Worm (Caenorhabditis elegans) whole organism, L2 larva: Measurements from ENCODE around the gene R02D5.10.
"Not testable (repeated sequence)": the region's sequence is repeated elsewhere in the genome, so short reads cannot be mapped to it uniquely, and the experiment has no call there.

Experiments used
- C34F6.9 ChIP-seq: fragments of 150-350 bp; optimal IDR thresholded peaks from 2 replicates; lab custom pipeline; 2014; ENCODE audit warnings: missing biosample characterization, missing genetic modification characterization
- F13H6.1 ChIP-seq: sonication (generic microtip); optimal IDR thresholded peaks from 2 replicates; lab custom pipeline; 2016; ENCODE audit warnings: missing genetic modification characterization, missing compliant biosample characterization
- Y55F3AM.14 ChIP-seq: fragments of 200-800 bp; sonication (Bioruptor generic); optimal IDR thresholded peaks from 2 replicates; lab custom pipeline; 2018; ENCODE audit warnings: mild to moderate bottlenecking, missing genetic modification characterization, missing compliant biosample characterization
- alr-1 ChIP-seq: fragments of 150-350 bp; optimal IDR thresholded peaks from 2 replicates; lab custom pipeline; 2014; ENCODE audit warnings: missing biosample characterization, missing genetic modification characterization
- ama-1 ChIP-seq: fragments of 150-350 bp; optimal IDR thresholded peaks from 2 replicates; lab custom pipeline; 2018; ENCODE audit warnings: inconsistent platforms
- blmp-1 ChIP-seq: sonication (generic microtip); optimal IDR thresholded peaks from 2 replicates; lab custom pipeline; 2017; ENCODE audit warnings: missing genetic modification characterization, mild to moderate bottlenecking, missing compliant biosample characterization, antibody characterized with exemption, moderate library complexity; ENCODE audit not compliant: insufficient read depth
- ceh-16 ChIP-seq: fragments of 150-350 bp; optimal IDR thresholded peaks from 2 replicates; lab custom pipeline; 2014; ENCODE audit warnings: missing biosample characterization, missing genetic modification characterization
- crh-2 ChIP-seq: sonication (generic microtip); optimal IDR thresholded peaks from 2 replicates; lab custom pipeline; 2017; ENCODE audit warnings: missing biosample characterization, missing genetic modification characterization
- egl-27 ChIP-seq: sonication (generic microtip); optimal IDR thresholded peaks from 3 replicates; lab custom pipeline; 2017; ENCODE audit warnings: missing biosample characterization, missing genetic modification reagents, missing genetic modification characterization
- elt-3 ChIP-seq: sonication (generic microtip); optimal IDR thresholded peaks from 2 replicates; lab custom pipeline; 2017; ENCODE audit warnings: missing biosample characterization, missing genetic modification characterization
- fos-1 ChIP-seq: fragments of 150-350 bp; optimal IDR thresholded peaks from 2 replicates; lab custom pipeline; 2014; ENCODE audit warnings: missing biosample characterization, missing genetic modification characterization
- gmeb-1 ChIP-seq: fragments of 150-350 bp; optimal IDR thresholded peaks from 2 replicates; lab custom pipeline; 2014; ENCODE audit warnings: missing biosample characterization, missing genetic modification characterization
- lin-13 ChIP-seq: fragments of 150-350 bp; optimal IDR thresholded peaks from 2 replicates; lab custom pipeline; 2014; ENCODE audit warnings: missing biosample characterization, missing genetic modification reagents, missing genetic modification characterization
- lsy-2 ChIP-seq, 2 experiments: fragments of 150-350 bp in 1 of 2; sonication (generic microtip) in 1 of 2; optimal IDR thresholded peaks; 2 replicates each; lab custom pipeline; 2014 to 2017; ENCODE audit warnings: missing biosample characterization in 2 of 2, missing genetic modification characterization in 2 of 2
- mbf-1 ChIP-seq: sonication (generic microtip); optimal IDR thresholded peaks from 2 replicates; lab custom pipeline; 2017; ENCODE audit warnings: missing biosample characterization, missing genetic modification characterization
- nhr-10 ChIP-seq: sonication (generic microtip); optimal IDR thresholded peaks from 2 replicates; lab custom pipeline; 2017; ENCODE audit warnings: missing biosample characterization, missing genetic modification characterization
- nhr-12 ChIP-seq: fragments of 150-350 bp; optimal IDR thresholded peaks from 2 replicates; lab custom pipeline; 2014; ENCODE audit warnings: missing biosample characterization, missing genetic modification characterization
- nhr-129 ChIP-seq: fragments of 150-350 bp; optimal IDR thresholded peaks from 2 replicates; lab custom pipeline; 2014; ENCODE audit warnings: missing biosample characterization, missing genetic modification characterization
- nhr-21 ChIP-seq: fragments of 150-350 bp; optimal IDR thresholded peaks from 2 replicates; lab custom pipeline; 2014; ENCODE audit warnings: missing biosample characterization, missing genetic modification characterization
- nhr-23 ChIP-seq: fragments of 150-350 bp; optimal IDR thresholded peaks from 2 replicates; lab custom pipeline; 2014; ENCODE audit warnings: missing biosample characterization, missing genetic modification reagents, missing genetic modification characterization
- nhr-77 ChIP-seq: fragments of 150-350 bp; optimal IDR thresholded peaks from 2 replicates; lab custom pipeline; 2014; ENCODE audit warnings: missing biosample characterization, missing genetic modification characterization
- sma-3 ChIP-seq: sonication (generic microtip); optimal IDR thresholded peaks from 2 replicates; lab custom pipeline; 2016; ENCODE audit warnings: missing genetic modification reagents, missing genetic modification characterization, missing compliant biosample characterization
- sma-9 ChIP-seq, 2 experiments: fragments of 150-350 bp in 1 of 2; sonication (generic microtip) in 1 of 2; optimal IDR thresholded peaks; 2 replicates each; lab custom pipeline; 2014 to 2016; ENCODE audit warnings: missing genetic modification characterization in 2 of 2, mild to moderate bottlenecking in 1 of 2, missing biosample characterization in 1 of 2, missing compliant biosample characterization in 1 of 2, missing genetic modification reagents in 1 of 2, moderate library complexity in 1 of 2
- snpc-4 ChIP-seq: fragments of 150-350 bp; optimal IDR thresholded peaks from 2 replicates; lab custom pipeline; 2014; ENCODE audit warnings: missing biosample characterization, missing genetic modification characterization
- unc-39 ChIP-seq: fragments of 150-350 bp; optimal IDR thresholded peaks from 2 replicates; lab custom pipeline; 2014; ENCODE audit warnings: missing biosample characterization, missing genetic modification characterization
- unc-55 ChIP-seq: fragments of 150-350 bp; sonication (generic microtip); optimal IDR thresholded peaks from 3 replicates; lab custom pipeline; 2014; ENCODE audit warnings: missing biosample characterization, missing genetic modification reagents, missing genetic modification characterization
- zag-1 ChIP-seq: fragments of 150-350 bp; optimal IDR thresholded peaks from 2 replicates; lab custom pipeline; 2014; ENCODE audit warnings: missing biosample characterization, missing genetic modification characterization
- ztf-4 ChIP-seq: fragments of 150-350 bp; optimal IDR thresholded peaks from 2 replicates; lab custom pipeline; 2014; ENCODE audit warnings: missing biosample characterization, missing genetic modification characterization

The R02D5.10 gene

DNA sequence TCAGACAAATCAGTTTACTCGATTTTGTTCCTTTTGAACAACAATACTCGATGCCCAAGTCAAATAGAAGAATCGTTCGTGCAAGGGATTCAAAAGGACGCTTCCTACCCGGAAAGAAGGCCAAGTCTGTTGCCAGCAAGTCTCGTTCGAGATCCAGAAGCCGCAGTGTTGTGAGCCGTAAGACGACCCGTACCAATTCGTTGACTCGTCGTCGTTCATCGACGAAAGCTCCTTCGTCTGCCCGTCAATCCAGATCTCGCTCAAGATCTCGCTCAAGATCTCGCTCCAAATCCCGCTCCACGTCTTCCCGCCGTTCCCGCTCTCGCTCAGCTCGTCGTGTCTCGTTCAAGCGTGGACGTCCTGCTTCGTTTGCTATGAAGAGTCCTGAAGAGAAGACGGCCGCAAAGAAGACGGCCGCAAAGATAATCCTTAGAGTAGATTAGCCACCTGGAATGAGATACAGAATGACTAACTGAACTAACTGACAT is 21.4 kb upstream of the R02D5.10 start, which contains the start of gene F08H9.2:
F08H9.2 (plus strand) TSS at position 51 of the 488 bp plus-strand sequence.
- TF ChIP-seq nhr-23 (tag; lab: Kevin White, UChicago) (no peak), ama-1 (lab: Kevin White, UChicago) (no peak), alr-1 (tag; lab: Kevin White, UChicago) (no peak), nhr-129 (tag; lab: Kevin White, UChicago) (no peak), Y55F3AM.14 (GFP tag; lab: Kevin White, UChicago) (no peak), sma-3 (GFP tag; lab: Kevin White, UChicago) (no peak), snpc-4 (no peak), unc-39 (tag; lab: Kevin White, UChicago) (no peak), nhr-77 (tag; lab: Kevin White, UChicago) (no peak), lsy-2 (tag; optimal IDR thresholded peaks at IDR 0.05; lab: Kevin White, UChicago) (no peak)

DNA sequence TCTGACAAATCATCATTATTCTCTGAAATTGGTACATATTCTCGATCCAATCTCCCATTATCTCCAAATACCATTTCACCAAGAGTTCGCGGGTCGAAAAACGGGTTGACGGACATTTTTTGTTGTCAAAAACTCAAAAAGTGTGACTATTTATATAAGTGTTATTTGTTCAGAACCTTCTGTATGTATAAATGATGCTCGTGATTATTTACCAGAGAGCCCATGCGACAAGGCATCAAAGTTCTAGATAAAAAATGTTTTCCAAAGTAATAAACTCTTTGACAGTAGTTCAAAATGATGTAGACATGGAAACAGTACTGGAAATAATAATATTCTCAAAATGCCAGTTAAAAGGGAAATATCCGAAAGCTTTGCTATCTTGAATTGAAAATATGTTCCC is 19.4 kb upstream of the R02D5.10 start:
- TF ChIP-seq nhr-10 (tag; lab: Kevin White, UChicago) (no peak), fos-1 (no peak), ztf-4 (tag; lab: Kevin White, UChicago) (no peak)

- TF ChIP-seq gmeb-1 (peak; percentile 9), sma-9 (GFP tag; optimal IDR thresholded peaks at IDR 0.05; lab: Kevin White, UChicago) (peak; percentile 39), snpc-4 (peak; percentile 85)
- not testable (repeated sequence) for TF ChIP-seq sma-9 (tag; optimal IDR thresholded peaks at IDR 0.05; lab: Kevin White, UChicago)
Measured at ce11 chrV:14463087-14463486, 19.0 kb upstream of the R02D5.10 start, which contains the start of gene F08H9.3. Gene F08H9.3, minus strand, starts transcription at chrV:14463338.

ce11 chrV:14464368-14464767 is 17.7 kb upstream of the R02D5.10 start, which contains the start of gene F08H9.4:
Gene F08H9.4, minus strand, starts transcription at chrV:14464428.
- TF ChIP-seq unc-55 (GFP tag; lab: Kevin White, UChicago), result peak; percentile 20
- no peak for TF ChIP-seq ztf-4 (tag; lab: Kevin White, UChicago)
- TF ChIP-seq C34F6.9 (tag; lab: Kevin White, UChicago), result peak; percentile 45
- peak; percentile 0 for TF ChIP-seq nhr-129 (tag; lab: Kevin White, UChicago)
- TF ChIP-seq, all 48 proteins: peak for 3

DNA sequence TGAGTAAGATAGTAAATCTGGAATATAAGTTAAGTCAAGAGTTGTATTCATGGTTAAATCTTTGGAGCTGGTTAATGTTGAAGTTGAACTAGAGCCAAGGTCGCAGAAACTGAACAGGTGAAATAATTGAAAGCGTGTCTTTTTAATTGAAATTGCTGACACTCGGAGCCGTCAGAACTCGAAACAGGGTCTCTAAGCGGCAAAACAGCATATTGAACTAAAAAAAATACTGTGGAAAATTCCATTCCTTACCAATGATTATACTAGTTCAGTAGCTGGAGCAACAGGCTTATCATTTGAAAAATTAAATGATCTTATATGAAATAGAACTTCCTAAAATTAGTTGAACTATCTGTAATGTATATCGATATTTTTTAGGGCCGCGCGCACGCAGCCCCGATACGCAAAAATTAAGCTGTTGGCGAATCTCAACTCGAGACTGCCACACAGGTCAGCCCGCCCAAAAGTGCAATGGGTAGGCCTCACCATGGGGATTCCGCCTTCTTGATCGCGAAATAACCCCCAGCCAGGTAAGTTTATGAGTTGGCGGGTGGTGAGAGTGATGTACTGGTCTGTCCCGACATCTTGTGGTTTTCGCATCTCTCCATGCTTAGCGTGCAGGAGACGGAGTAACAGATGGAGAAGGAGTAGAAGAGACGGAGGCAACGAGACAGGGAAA is 13.8 kb upstream of the R02D5.10 start, which contains the start of gene srz-97:
srz-97 (minus strand) TSS at position 51 of the 679 bp plus-strand sequence.
- TF ChIP-seq nhr-129 (tag; lab: Kevin White, UChicago) (peak; percentile 16), snpc-4 (peak; percentile 96), gmeb-1 (no peak), zag-1 (tag; lab: Kevin White, UChicago) (peak; percentile 16), C34F6.9 (tag; lab: Kevin White, UChicago) (peak; percentile 5), nhr-12 (no peak), nhr-21 (peak; percentile 59), fos-1 (peak; percentile 13), ama-1 (lab: Kevin White, UChicago) (peak; percentile 7), mbf-1 (tag; lab: Kevin White, UChicago) (no peak), blmp-1 (no peak), egl-27 (tag; lab: Kevin White, UChicago) (peak; percentile 20), crh-2 (peak; percentile 40), lin-13 (GFP tag; lab: Kevin White, UChicago) (peak; percentile 19), sma-3 (GFP tag; lab: Kevin White, UChicago) (peak; percentile 70), sma-9 (GFP tag; optimal IDR thresholded peaks at IDR 0.05; lab: Kevin White, UChicago) (peak; percentile 73), sma-9 (tag; optimal IDR thresholded peaks at IDR 0.05; lab: Kevin White, UChicago) (no peak), ceh-16 (tag; lab: Kevin White, UChicago) (peak; percentile 51), F13H6.1 (tag; lab: Kevin White, UChicago) (peak; percentile 3)

ce11 chrV:14468931-14469330 is 13.2 kb upstream of the R02D5.10 start, which contains the start of gene clec-57:
Gene clec-57, plus strand, starts transcription at chrV:14469231.
- TF ChIP-seq unc-39 (tag; lab: Kevin White, UChicago), result no peak

DNA sequence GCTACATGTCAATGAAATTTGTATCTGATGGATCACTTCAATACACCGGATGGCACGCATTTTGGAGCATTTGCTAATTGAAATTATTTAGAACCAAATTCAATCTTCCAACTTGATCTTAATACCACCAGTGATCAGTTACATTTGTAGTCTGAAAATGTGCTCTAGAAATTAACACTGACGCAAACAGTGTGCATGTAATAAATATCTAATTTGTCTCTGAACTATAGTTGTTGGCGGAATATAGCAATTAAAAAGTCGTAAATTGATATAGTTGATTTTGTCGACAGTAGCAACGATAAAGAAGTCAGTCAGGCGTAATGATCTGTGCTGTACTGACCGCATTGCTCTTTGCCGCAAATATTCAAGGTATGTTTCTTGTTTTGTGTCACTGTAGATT is 9.9 kb upstream of the R02D5.10 start, which contains the start of gene clec-227:
clec-227 (plus strand) TSS at position 301 of the 400 bp plus-strand sequence.
- TF ChIP-seq sma-3 (GFP tag; lab: Kevin White, UChicago), result no peak
- TF ChIP-seq unc-55 (GFP tag; lab: Kevin White, UChicago), result no peak
- no peak for TF ChIP-seq elt-3 (tag; lab: Kevin White, UChicago)
- TF ChIP-seq fos-1, result no peak
- TF ChIP-seq C34F6.9 (tag; lab: Kevin White, UChicago), result no peak
- no peak for TF ChIP-seq unc-39 (tag; lab: Kevin White, UChicago)
- no peak for TF ChIP-seq alr-1 (tag; lab: Kevin White, UChicago)
